Fruit fly (Drosophila melanogaster): ENCODE results near the gene Pcd.

Pcd gene

dm6 chr3R:29697841-29698240 is 25.1 kb upstream of the Pcd start:
- TF ChIP-seq CG32121 (GFP tag; IDR thresholded peaks at IDR 0.05): no peak
- TF ChIP-seq EcR (GFP tag; optimal IDR thresholded peaks at IDR 0.05): no peak
- no peak for TF ChIP-seq rn (GFP tag; IDR thresholded peaks at IDR 0.05)
- TF ChIP-seq Snoo (tag; optimal IDR thresholded peaks at IDR 0.05): no peak

- no peak for TF ChIP-seq CG13204 (GFP tag; optimal IDR thresholded peaks at IDR 0.05)
- peak; percentile 58; the same call in 1 of the 2 replicates for TF ChIP-seq Ets98B (GFP tag; IDR thresholded peaks at IDR 0.05)
- TF ChIP-seq fd96Ca (GFP tag; IDR thresholded peaks at IDR 0.05): no peak
- peak; percentile 39; the same call in 1 of the 3 replicates for TF ChIP-seq CG4496 (GFP tag; IDR thresholded peaks at IDR 0.05)
- TF ChIP-seq CG15710 (tag; optimal IDR thresholded peaks at IDR 0.05): no peak
- TF ChIP-seq CG10348 (GFP tag; IDR thresholded peaks at IDR 0.05): no peak
These were observed 23.7 kb upstream of the Pcd start for dm6 chr3R:29699220-29699619.

- TF ChIP-seq Pif1A (GFP tag; optimal IDR thresholded peaks at IDR 0.05): no peak
- no peak for TF ChIP-seq CG17806 (tag; optimal IDR thresholded peaks at IDR 0.05)
- no peak for TF ChIP-seq CG9948 (tag; optimal IDR thresholded peaks at IDR 0.05)
- no peak for TF ChIP-seq gl (tag; optimal IDR thresholded peaks at IDR 0.05)
- no peak for TF ChIP-seq CG34367 (tag; optimal IDR thresholded peaks at IDR 0.05)
- TF ChIP-seq Snoo (tag; optimal IDR thresholded peaks at IDR 0.05): no peak
- no peak for TF ChIP-seq D1 (tag; optimal IDR thresholded peaks at IDR 0.05)
These were observed 21.2 kb upstream of the Pcd start for dm6 chr3R:29701739-29702138.

dm6 chr3R:29704557-29704956 is 18.4 kb upstream of the Pcd start:
- no peak for TF ChIP-seq CG8301 (tag; optimal IDR thresholded peaks at IDR 0.05)
- TF ChIP-seq CG10348 (GFP tag; IDR thresholded peaks at IDR 0.05): no peak
- TF ChIP-seq rn (GFP tag; IDR thresholded peaks at IDR 0.05): no peak
- TF ChIP-seq Ets98B (GFP tag; IDR thresholded peaks at IDR 0.05): no peak
- TF ChIP-seq Pif1B (GFP tag; optimal IDR thresholded peaks at IDR 0.05): no peak
- TF ChIP-seq CG32121 (GFP tag; IDR thresholded peaks at IDR 0.05): no peak
- TF ChIP-seq CG9948 (tag; optimal IDR thresholded peaks at IDR 0.05): no peak
- no peak for TF ChIP-seq CG17806 (tag; optimal IDR thresholded peaks at IDR 0.05)
- no peak for TF ChIP-seq CG4496 (GFP tag; IDR thresholded peaks at IDR 0.05)
- no peak for TF ChIP-seq gl (tag; optimal IDR thresholded peaks at IDR 0.05)
- no peak for TF ChIP-seq CG34367 (tag; optimal IDR thresholded peaks at IDR 0.05)
- no peak for TF ChIP-seq fd96Ca (GFP tag; IDR thresholded peaks at IDR 0.05)
- no peak for TF ChIP-seq CG14655 (GFP tag; optimal IDR thresholded peaks at IDR 0.05)
- no peak for TF ChIP-seq D1 (tag; optimal IDR thresholded peaks at IDR 0.05)
- TF ChIP-seq CG12605 (GFP tag; IDR thresholded peaks at IDR 0.05): no peak
- no peak for TF ChIP-seq CG8159 (tag; optimal IDR thresholded peaks at IDR 0.05)
- no peak for TF ChIP-seq Pif1A (GFP tag; optimal IDR thresholded peaks at IDR 0.05)
- TF ChIP-seq CG15710 (tag; optimal IDR thresholded peaks at IDR 0.05): no peak
- no peak for TF ChIP-seq CG13204 (GFP tag; optimal IDR thresholded peaks at IDR 0.05)

- TF ChIP-seq Pif1B (GFP tag; optimal IDR thresholded peaks at IDR 0.05): no peak
- TF ChIP-seq CG10348 (GFP tag; IDR thresholded peaks at IDR 0.05): no peak
- no peak for TF ChIP-seq CG12605 (GFP tag; IDR thresholded peaks at IDR 0.05)
- no peak for TF ChIP-seq EcR (GFP tag; optimal IDR thresholded peaks at IDR 0.05)
These were observed 17.1 kb upstream of the Pcd start for dm6 chr3R:29705789-29706303.

- TF ChIP-seq CG12605 (GFP tag; IDR thresholded peaks at IDR 0.05) (no peak), D1 (tag; optimal IDR thresholded peaks at IDR 0.05) (no peak), CG15710 (tag; optimal IDR thresholded peaks at IDR 0.05) (no peak), rn (GFP tag; IDR thresholded peaks at IDR 0.05) (no peak), gl (tag; optimal IDR thresholded peaks at IDR 0.05) (no peak), CG32121 (GFP tag; IDR thresholded peaks at IDR 0.05) (no peak), CG9948 (tag; optimal IDR thresholded peaks at IDR 0.05) (no peak), CG13204 (GFP tag; optimal IDR thresholded peaks at IDR 0.05) (no peak), CG14655 (GFP tag; optimal IDR thresholded peaks at IDR 0.05) (no peak), CG8301 (tag; optimal IDR thresholded peaks at IDR 0.05) (no peak), Ets98B (GFP tag; IDR thresholded peaks at IDR 0.05) (no peak), CG17806 (tag; optimal IDR thresholded peaks at IDR 0.05) (no peak), EcR (GFP tag; optimal IDR thresholded peaks at IDR 0.05) (no peak), CG34367 (tag; optimal IDR thresholded peaks at IDR 0.05) (no peak), fd96Ca (GFP tag; IDR thresholded peaks at IDR 0.05) (no peak), Pif1A (GFP tag; optimal IDR thresholded peaks at IDR 0.05) (no peak), CG8159 (tag; optimal IDR thresholded peaks at IDR 0.05) (no peak), CG4496 (GFP tag; IDR thresholded peaks at IDR 0.05) (no peak), CG10348 (GFP tag; IDR thresholded peaks at IDR 0.05) (no peak), Pif1B (GFP tag; optimal IDR thresholded peaks at IDR 0.05) (no peak)
These were observed 15.7 kb upstream of the Pcd start for dm6 chr3R:29707258-29707657.

- TF ChIP-seq Pif1B (GFP tag; optimal IDR thresholded peaks at IDR 0.05): no peak
- TF ChIP-seq CG9948 (tag; optimal IDR thresholded peaks at IDR 0.05): no peak
- no peak for TF ChIP-seq CG10348 (GFP tag; IDR thresholded peaks at IDR 0.05)
- no peak for TF ChIP-seq CG32121 (GFP tag; IDR thresholded peaks at IDR 0.05)
- TF ChIP-seq CG13204 (GFP tag; optimal IDR thresholded peaks at IDR 0.05): no peak
- TF ChIP-seq Ets98B (GFP tag; IDR thresholded peaks at IDR 0.05): no peak
- TF ChIP-seq CG14655 (GFP tag; optimal IDR thresholded peaks at IDR 0.05): no peak
These were observed 14.6 kb upstream of the Pcd start for dm6 chr3R:29708322-29708721.
